Worm (Caenorhabditis elegans): ENCODE results near the gene R08F11.7.

- TF ChIP-seq blmp-1 (tag; optimal IDR thresholded peaks at IDR 0.05; ENCODE audit: insufficient read depth), result no peak
- no peak for TF ChIP-seq skn-1 (tag; optimal IDR thresholded peaks at IDR 0.05)
- no peak for TF ChIP-seq elt-1 (tag; optimal IDR thresholded peaks at IDR 0.05)
- no peak for TF ChIP-seq nhr-25 (tag; optimal IDR thresholded peaks at IDR 0.05)
- TF ChIP-seq ztf-11 (tag; optimal IDR thresholded peaks at IDR 0.05), result no peak
Observed at ce11 chrV:3841462-3841861, 51.6 kb downstream of the R08F11.7 start.

Data from whole organism, L2 larva.